Fruit fly (Drosophila melanogaster) whole organism, wandering third instar larva: ENCODE measurements around the gene CG18417.

Experiments used
- Abd-B ChIP-seq: fragments of >200 bp; optimal IDR thresholded peaks from 2 replicates; lab custom pipeline; 2017; ENCODE audit warnings: missing biosample characterization, missing genetic modification characterization
- CG32264 ChIP-seq: fragments of 200-800 bp; sonication (Bioruptor generic); optimal IDR thresholded peaks from 2 replicates; lab custom pipeline; 2016; ENCODE audit warnings: missing biosample characterization, missing genetic modification characterization
- CG9705 ChIP-seq: fragments of 200-800 bp; sonication (Bioruptor generic); optimal IDR thresholded peaks from 2 replicates; lab custom pipeline; 2018; ENCODE audit warnings: missing biosample characterization, mild to moderate bottlenecking, missing genetic modification characterization
- CrebA ChIP-seq: fragments of 200-800 bp; sonication (Bioruptor generic); optimal IDR thresholded peaks from 2 replicates; lab custom pipeline; 2016; ENCODE audit warnings: missing biosample characterization, mild to moderate bottlenecking, missing genetic modification characterization, borderline replicate concordance
- Dfd ChIP-seq: fragments of >200 bp; optimal IDR thresholded peaks from 2 replicates; lab custom pipeline; 2017; ENCODE audit warnings: missing biosample characterization, missing genetic modification characterization
- Dif ChIP-seq: fragments of 200-275, 200-300 bp; sonication (Bioruptor generic); optimal IDR thresholded peaks from 2 replicates; lab custom pipeline; 2018; ENCODE audit warnings: missing biosample characterization, missing genetic modification characterization; ENCODE audit not compliant: partially characterized antibody
- GATAd ChIP-seq: sonication (Bioruptor generic); optimal IDR thresholded peaks from 2 replicates; lab custom pipeline; 2016; ENCODE audit warnings: missing biosample characterization, missing genetic modification characterization
- Hnf4 ChIP-seq: fragments of 200-800 bp; sonication (Bioruptor generic); optimal IDR thresholded peaks from 2 replicates; lab custom pipeline; 2016; ENCODE audit warnings: missing biosample characterization, mild to moderate bottlenecking, missing genetic modification characterization
- Hr83 ChIP-seq: fragments of 200-300 bp; sonication (Bioruptor generic); optimal IDR thresholded peaks from 2 replicates; lab custom pipeline; 2016; ENCODE audit warnings: missing biosample characterization, mild to moderate bottlenecking, missing genetic modification characterization, moderate library complexity; ENCODE audit not compliant: poor library complexity, severe bottlenecking
- Jra ChIP-seq: sonication (Bioruptor generic); optimal IDR thresholded peaks from 2 replicates; lab custom pipeline; 2016; ENCODE audit warnings: missing biosample characterization, missing genetic modification characterization
- Mio ChIP-seq: sonication (Bioruptor generic); optimal IDR thresholded peaks from 2 replicates; lab custom pipeline; 2016; ENCODE audit warnings: missing biosample characterization, missing genetic modification characterization
- N ChIP-seq: fragments of >200 bp; optimal IDR thresholded peaks from 2 replicates; lab custom pipeline; 2018; ENCODE audit warnings: missing biosample characterization, missing external identifiers, missing genetic modification characterization
- OdsH ChIP-seq: fragments of 200-800 bp; sonication (Bioruptor generic); optimal IDR thresholded peaks from 2 replicates; lab custom pipeline; 2016; ENCODE audit warnings: missing biosample characterization, mild to moderate bottlenecking, missing genetic modification characterization
- Rel ChIP-seq, 2 experiments: fragments of 200-800 bp; sonication (Bioruptor generic) in 1 of 2; optimal IDR thresholded peaks; 2 replicates in 1 of 2; 3 replicates in 1 of 2; lab custom pipeline; 2016 to 2019; ENCODE audit warnings: mild to moderate bottlenecking in 2 of 2, missing biosample characterization in 2 of 2, missing genetic modification characterization in 2 of 2, moderate library complexity in 1 of 2
- Sp1 ChIP-seq: fragments of 200-800 bp; sonication (Bioruptor generic); optimal IDR thresholded peaks from 3 replicates; lab custom pipeline; 2019; ENCODE audit warnings: missing biosample characterization, mild to moderate bottlenecking, missing genetic modification characterization, moderate library complexity
- Vsx2 ChIP-seq: fragments of 200-300, 225-300 bp; sonication (Bioruptor generic); optimal IDR thresholded peaks from 2 replicates; lab custom pipeline; 2018; ENCODE audit warnings: missing biosample characterization, missing genetic modification characterization; ENCODE audit not compliant: partially characterized antibody
- br ChIP-seq: fragments of 200-800 bp; sonication (Bioruptor generic); optimal IDR thresholded peaks from 2 replicates; lab custom pipeline; 2016; ENCODE audit warnings: missing biosample characterization, missing genetic modification characterization
- brk ChIP-seq: fragments of 200-800 bp; sonication (Bioruptor generic); optimal IDR thresholded peaks from 2 replicates; lab custom pipeline; 2016; ENCODE audit warnings: missing biosample characterization, mild to moderate bottlenecking, missing genetic modification characterization
- dl ChIP-seq, 2 experiments: fragments of 175-275, 200-275 bp in 1 of 2; fragments of 200-275 bp in 1 of 2; sonication (Bioruptor generic); optimal IDR thresholded peaks; lab custom pipeline; 2018; ENCODE audit warnings: mild to moderate bottlenecking in 2 of 2, missing biosample characterization in 2 of 2, missing genetic modification characterization in 2 of 2, moderate library complexity in 2 of 2; ENCODE audit not compliant: partially characterized antibody in 2 of 2, insufficient read depth in 1 of 2
- ey ChIP-seq: fragments of 200-800 bp; sonication (Bioruptor generic); optimal IDR thresholded peaks from 2 replicates; lab custom pipeline; 2016; ENCODE audit warnings: missing biosample characterization, missing genetic modification characterization
- fru ChIP-seq: fragments of 200-800 bp; sonication (Bioruptor generic); optimal IDR thresholded peaks from 3 replicates; lab custom pipeline; 2016; ENCODE audit warnings: missing biosample characterization, mild to moderate bottlenecking, missing genetic modification characterization
- h ChIP-seq: fragments of 200-800 bp; sonication (Bioruptor generic); optimal IDR thresholded peaks from 3 replicates; lab custom pipeline; 2016; ENCODE audit warnings: missing biosample characterization, mild to moderate bottlenecking, missing genetic modification characterization
- lola ChIP-seq: fragments of >200 bp; optimal IDR thresholded peaks from 2 replicates; lab custom pipeline; 2017; ENCODE audit warnings: missing biosample characterization, missing genetic modification characterization
- pan ChIP-seq: fragments of >200 bp; optimal IDR thresholded peaks from 2 replicates; lab custom pipeline; 2017
- psq ChIP-seq: fragments of 200-800 bp; sonication (Bioruptor generic); optimal IDR thresholded peaks from 3 replicates; lab custom pipeline; 2017; ENCODE audit warnings: missing biosample characterization, mild to moderate bottlenecking, missing genetic modification characterization, moderate library complexity
- rgr ChIP-seq: fragments of 200-800 bp; sonication (Bioruptor generic); optimal IDR thresholded peaks from 3 replicates; lab custom pipeline; 2016; ENCODE audit warnings: missing biosample characterization, mild to moderate bottlenecking, missing genetic modification characterization
- sv ChIP-seq: fragments of 200-800 bp; sonication (Bioruptor generic); optimal IDR thresholded peaks from 3 replicates; lab custom pipeline; 2016; ENCODE audit warnings: missing biosample characterization, missing genetic modification characterization
- tai ChIP-seq: sonication (Bioruptor generic); optimal IDR thresholded peaks from 2 replicates; lab custom pipeline; 2016; ENCODE audit warnings: missing biosample characterization, missing genetic modification characterization
- usp ChIP-seq: fragments of >200 bp; optimal IDR thresholded peaks from 2 replicates; lab custom pipeline; 2017; ENCODE audit warnings: missing biosample characterization, missing genetic modification characterization
- woc ChIP-seq: sonication (Bioruptor generic); optimal IDR thresholded peaks from 2 replicates; lab custom pipeline; 2016; ENCODE audit warnings: missing biosample characterization, mild to moderate bottlenecking, missing genetic modification characterization

Gene CG18417

DNA sequence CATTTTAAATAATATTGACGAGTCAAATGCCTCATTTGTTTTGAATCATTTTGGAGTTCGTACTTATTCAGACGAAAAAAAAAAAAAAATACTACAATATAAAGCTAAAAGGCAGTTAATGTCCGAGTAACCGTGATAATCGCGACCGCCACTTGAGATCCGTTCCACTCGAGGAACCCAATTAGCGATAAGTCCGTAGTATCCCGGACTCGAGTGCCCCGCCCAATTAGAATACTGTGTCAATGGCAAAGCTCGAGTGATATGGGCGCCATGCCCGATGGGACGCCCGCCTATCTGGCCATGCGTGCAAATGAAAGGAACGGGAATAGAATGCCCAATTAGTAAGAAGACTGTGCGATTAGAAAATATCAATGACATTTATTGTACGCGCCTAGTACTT, 2.1 kb downstream of the CG18417 start:
- no peak for TF ChIP-seq GATAd (GFP tag; lab: Kevin White, UChicago)
- no peak for TF ChIP-seq Abd-B
- TF ChIP-seq rgr (GFP tag; lab: Kevin White, UChicago) = no peak
- no peak for TF ChIP-seq fru (GFP tag; lab: Kevin White, UChicago)
- TF ChIP-seq woc (GFP tag; lab: Kevin White, UChicago) = no peak
- TF ChIP-seq Hnf4 (GFP tag; lab: Kevin White, UChicago) = no peak
- no peak for TF ChIP-seq Jra (GFP tag; lab: Kevin White, UChicago)
- no peak for TF ChIP-seq Vsx2 (GFP tag; lab: Kevin White, UChicago)
- no peak for TF ChIP-seq lola

DNA sequence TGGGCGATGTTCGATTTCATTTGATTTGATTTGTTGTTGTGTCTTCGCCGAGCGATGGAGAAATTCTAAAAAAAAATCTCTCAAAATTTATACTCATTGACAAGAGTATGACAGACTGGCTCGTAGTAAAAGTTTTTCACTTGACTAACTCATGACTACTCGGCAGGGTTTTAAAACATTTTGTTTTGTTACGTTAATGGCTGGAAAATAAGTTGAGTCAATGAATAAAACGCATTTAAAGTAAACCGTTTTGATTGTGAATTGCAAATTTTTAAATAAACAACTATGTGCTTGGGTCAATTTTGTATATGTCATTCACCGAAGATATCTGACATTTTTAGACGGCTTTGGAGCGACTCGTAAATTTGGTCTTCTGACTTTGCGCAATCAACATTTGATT, 4.2 kb downstream of the CG18417 start, which contains the start of gene CG8560:
CG8560 (minus strand) TSS at position 101 of the 400 bp plus-strand sequence.
- no peak for TF ChIP-seq N
- no peak for TF ChIP-seq Jra (GFP tag; lab: Kevin White, UChicago)
- TF ChIP-seq Mio = no peak
- TF ChIP-seq h = no peak
- TF ChIP-seq brk (GFP tag; lab: Kevin White, UChicago) = no peak
- TF ChIP-seq dl (GFP tag; optimal IDR thresholded peaks at IDR 0.05; lab: Kevin White, UChicago; ENCODE audit: insufficient read depth in 1 of 2, partially characterized antibody in 2 of 2) = no peak
- no peak for TF ChIP-seq Vsx2 (GFP tag; lab: Kevin White, UChicago)
- no peak for TF ChIP-seq sv (GFP tag; lab: Kevin White, UChicago)
- TF ChIP-seq pan = no peak
- TF ChIP-seq Rel (GFP tag; optimal IDR thresholded peaks at IDR 0.05; lab: Kevin White, UChicago) = no peak
- TF ChIP-seq Rel (tag; optimal IDR thresholded peaks at IDR 0.05; lab: Kevin White, UChicago) = no peak
- TF ChIP-seq Dfd (GFP tag; lab: Kevin White, UChicago) = no peak
- TF ChIP-seq, all 38 proteins: peak for 0

DNA sequence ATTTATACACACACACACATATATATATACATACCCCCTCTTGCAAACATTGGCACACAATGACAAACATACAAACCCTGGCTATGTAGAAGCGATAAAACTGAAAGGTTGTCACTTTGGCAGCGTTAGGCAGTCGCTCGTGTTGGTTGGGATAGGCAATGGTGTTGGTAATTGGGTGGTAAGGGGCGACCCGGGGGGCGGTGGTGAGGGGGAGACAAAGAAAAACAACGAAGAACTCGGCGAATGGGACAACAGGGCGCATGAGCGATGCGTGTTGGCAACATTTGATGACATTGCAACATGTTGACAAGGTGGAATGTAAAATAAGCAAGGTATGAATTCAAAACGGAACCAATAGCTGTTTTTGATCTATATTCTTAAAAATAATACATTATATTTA, 22.7 kb downstream of the CG18417 start:
- TF ChIP-seq Rel (GFP tag; optimal IDR thresholded peaks at IDR 0.05; lab: Kevin White, UChicago) (no peak), Rel (tag; optimal IDR thresholded peaks at IDR 0.05; lab: Kevin White, UChicago) (no peak), CrebA (GFP tag; lab: Kevin White, UChicago) (no peak), brk (GFP tag; lab: Kevin White, UChicago) (no peak), ey (GFP tag; lab: Kevin White, UChicago) (no peak), lola (no peak), Hr83 (no peak), br (no peak), OdsH (GFP tag; lab: Kevin White, UChicago) (no peak), pan (no peak), CG32264 (GFP tag; lab: Kevin White, UChicago) (no peak), CG9705 (no peak), GATAd (GFP tag; lab: Kevin White, UChicago) (no peak), usp (no peak), woc (GFP tag; lab: Kevin White, UChicago) (no peak), Hnf4 (GFP tag; lab: Kevin White, UChicago) (no peak)

- TF ChIP-seq GATAd (GFP tag; lab: Kevin White, UChicago) (no peak), woc (GFP tag; lab: Kevin White, UChicago) (no peak), CrebA (GFP tag; lab: Kevin White, UChicago) (no peak), tai (GFP tag; lab: Kevin White, UChicago) (no peak), br (no peak), Sp1 (GFP tag; lab: Kevin White, UChicago) (no peak), Hnf4 (GFP tag; lab: Kevin White, UChicago) (no peak), usp (no peak), psq (no peak), Dfd (GFP tag; lab: Kevin White, UChicago) (no peak), OdsH (GFP tag; lab: Kevin White, UChicago) (no peak), brk (GFP tag; lab: Kevin White, UChicago) (no peak), Dif (GFP tag; lab: Kevin White, UChicago) (no peak), dl (GFP tag; optimal IDR thresholded peaks at IDR 0.05; lab: Kevin White, UChicago; ENCODE audit: insufficient read depth in 1 of 2, partially characterized antibody in 2 of 2) (no peak)
- TF ChIP-seq, all 38 proteins: peak for 0
Observed at dm6 chr3L:7423517-7423916, 23.6 kb downstream of the CG18417 start, which contains the start of gene CG42458. TSS of gene CG42458 (plus strand) at chr3L:7423827.

DNA sequence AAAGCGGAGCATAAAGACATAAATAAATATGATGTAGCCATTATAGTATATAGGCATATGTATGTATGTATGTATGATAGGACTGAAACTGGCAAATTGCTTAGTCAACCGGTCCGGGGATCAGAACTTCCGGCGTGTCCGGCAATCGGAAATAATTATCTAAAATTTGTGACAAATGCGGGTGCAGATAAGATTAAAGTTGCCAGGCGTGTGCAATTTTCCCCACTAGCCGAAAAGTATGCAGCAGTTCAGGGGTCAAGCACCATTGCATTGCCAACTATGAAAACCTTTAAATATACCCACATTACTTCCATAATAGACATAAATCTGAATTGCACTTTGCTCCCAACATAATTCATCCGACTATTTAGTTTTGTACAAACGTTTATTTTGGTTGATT, 32.4 kb downstream of the CG18417 start:
- TF ChIP-seq h = peak; percentile 4
- no peak for TF ChIP-seq Mio
